Fruit fly (Drosophila melanogaster) whole organism, embryonic: ENCODE data around the gene CG31743.

ENCODE experiments used
- Asciz ChIP-seq: fragments of 200-800 bp; sonication (Bioruptor generic); optimal IDR thresholded peaks from 2 replicates; lab custom pipeline; 2017; ENCODE audit warnings: missing biosample characterization, mild to moderate bottlenecking, missing genetic modification characterization, missing genetic modification reagents
- CG11093 ChIP-seq: fragments of 200-800 bp; sonication (Bioruptor generic); IDR thresholded peaks from 3 replicates; pipeline ENCODE4 v1.3.6; 2022; ENCODE audit warnings: missing biosample characterization, missing genetic modification characterization
- CG11247 ChIP-seq: fragments of 200-800 bp; sonication (Bioruptor generic); IDR thresholded peaks from 2 replicates; pipeline ENCODE4 v1.3.6; 2022; ENCODE audit warnings: missing biosample characterization, missing genetic modification characterization
- CG11695 ChIP-seq: fragments of 200-800 bp; sonication (Bioruptor generic); IDR thresholded peaks from 3 replicates; pipeline ENCODE4 v1.3.6; 2022; ENCODE audit warnings: missing biosample characterization, missing genetic modification characterization
- CG12391 ChIP-seq: fragments of 200-800 bp; sonication (Bioruptor generic); optimal IDR thresholded peaks from 3 replicates; lab custom pipeline; 2018; ENCODE audit warnings: missing biosample characterization, mild to moderate bottlenecking, missing genetic modification characterization, moderate library complexity
- CG12744 ChIP-seq: fragments of 200-800 bp; sonication (Bioruptor generic); optimal IDR thresholded peaks from 2 replicates; lab custom pipeline; 2016; ENCODE audit warnings: missing biosample characterization, missing genetic modification characterization
- CG13287 ChIP-seq: fragments of 200-800 bp; sonication (Bioruptor generic); IDR thresholded peaks from 2 replicates; pipeline ENCODE4 v1.3.6; 2022; ENCODE audit warnings: missing biosample characterization, missing genetic modification characterization; ENCODE audit not compliant: partially characterized antibody
- CG13424 ChIP-seq: fragments of 200-800 bp; sonication (Bioruptor generic); optimal IDR thresholded peaks from 2 replicates; lab custom pipeline; 2019; ENCODE audit warnings: missing biosample characterization, mild to moderate bottlenecking, missing genetic modification characterization, moderate library complexity
- CG13624 ChIP-seq: fragments of 200-800 bp; sonication (Bioruptor generic); optimal IDR thresholded peaks from 2 replicates; lab custom pipeline; 2016; ENCODE audit warnings: missing biosample characterization, missing genetic modification characterization
- CG14667 ChIP-seq: fragments of 200-800 bp; sonication (Bioruptor generic); IDR thresholded peaks from 2 replicates; pipeline ENCODE4 v1.3.6; 2022; ENCODE audit warnings: missing biosample characterization, missing genetic modification characterization
- CG17328 ChIP-seq: fragments of 200-800 bp; sonication (Bioruptor generic); IDR thresholded peaks from 2 replicates; pipeline ENCODE4 v1.3.6; 2022; ENCODE audit warnings: missing biosample characterization, missing genetic modification characterization
- CG18619 ChIP-seq: fragments of 200-800 bp; sonication (Bioruptor generic); optimal IDR thresholded peaks from 3 replicates; lab custom pipeline; 2017; ENCODE audit warnings: missing biosample characterization, mild to moderate bottlenecking, missing genetic modification characterization
- CG2202 ChIP-seq: fragments of 200-800 bp; sonication (Bioruptor generic); optimal IDR thresholded peaks from 2 replicates; lab custom pipeline; 2018; ENCODE audit warnings: missing biosample characterization, mild to moderate bottlenecking, missing genetic modification characterization
- CG2889 ChIP-seq: fragments of 200-800 bp; sonication (Bioruptor generic); IDR thresholded peaks from 3 replicates; pipeline ENCODE4 v1.3.6; 2022; ENCODE audit warnings: missing biosample characterization, missing genetic modification characterization
- CG31224 ChIP-seq: fragments of 200-800 bp; sonication (Bioruptor generic); IDR thresholded peaks from 2 replicates; pipeline ENCODE4 v1.3.6; 2022; ENCODE audit warnings: missing biosample characterization, missing genetic modification characterization
- CG31388 ChIP-seq: fragments of 200-800 bp; sonication (Bioruptor generic); optimal IDR thresholded peaks from 2 replicates; lab custom pipeline; 2016; ENCODE audit warnings: missing biosample characterization, missing genetic modification characterization
- CG3726 ChIP-seq: fragments of 200-800 bp; sonication (Bioruptor generic); IDR thresholded peaks from 3 replicates; pipeline ENCODE4, ENCODE4 v1.3.6; 2022; ENCODE audit warnings: missing biosample characterization, missing genetic modification characterization
- CG3838 ChIP-seq: fragments of 200-800 bp; sonication (Bioruptor generic); optimal IDR thresholded peaks from 3 replicates; lab custom pipeline; 2016; ENCODE audit warnings: missing biosample characterization, missing genetic modification characterization
- CG3847 ChIP-seq: fragments of 200-800 bp; sonication (Bioruptor generic); IDR thresholded peaks from 2 replicates; pipeline ENCODE4 v1.3.6; 2022; ENCODE audit warnings: missing biosample characterization, missing genetic modification characterization
- CG5245 ChIP-seq: fragments of 200-800 bp; sonication (Bioruptor generic); optimal IDR thresholded peaks from 3 replicates; lab custom pipeline; 2016; ENCODE audit warnings: missing biosample characterization, missing genetic modification characterization
- CG7556 ChIP-seq: fragments of 200-800 bp; sonication (Bioruptor generic); optimal IDR thresholded peaks from 2 replicates; lab custom pipeline; 2017; ENCODE audit warnings: missing biosample characterization, mild to moderate bottlenecking, missing genetic modification characterization
- CG8281 ChIP-seq: fragments of 200-800 bp; sonication (Bioruptor generic); optimal IDR thresholded peaks from 2 replicates; lab custom pipeline; 2018; ENCODE audit warnings: missing biosample characterization, mild to moderate bottlenecking, missing genetic modification characterization, moderate library complexity
- CkIIα-i1 ChIP-seq: fragments of 200-800 bp; sonication (Bioruptor generic); IDR thresholded peaks from 2 replicates; pipeline ENCODE4 v1.3.6; 2022; ENCODE audit warnings: missing biosample characterization, missing genetic modification characterization
- D19A ChIP-seq: fragments of 200-800 bp; optimal IDR thresholded peaks from 3 replicates; lab custom pipeline; 2019; ENCODE audit warnings: missing biosample characterization, mild to moderate bottlenecking, missing genetic modification characterization, moderate library complexity
- Dek ChIP-seq: fragments of 200-800 bp; sonication (Bioruptor generic); optimal IDR thresholded peaks from 3 replicates; lab custom pipeline; 2019; ENCODE audit warnings: missing biosample characterization, mild to moderate bottlenecking, missing genetic modification characterization, moderate library complexity
- Eip74EF ChIP-seq, 2 experiments: fragments of 200-800 bp in 1 of 2; fragments of >200 bp in 1 of 2; sonication (Bioruptor generic) in 1 of 2; optimal IDR thresholded peaks; 2 replicates each; lab custom pipeline; 2017 to 2019; ENCODE audit warnings: missing biosample characterization in 2 of 2, missing genetic modification characterization in 2 of 2, mild to moderate bottlenecking in 1 of 2, moderate library complexity in 1 of 2
- Hr51 ChIP-seq, 2 experiments: fragments of 200-800 bp; sonication (Bioruptor generic); optimal IDR thresholded peaks; 2 replicates in 1 of 2; 3 replicates in 1 of 2; lab custom pipeline; 2016 to 2018; ENCODE audit warnings: missing biosample characterization in 2 of 2, missing genetic modification characterization in 2 of 2, mild to moderate bottlenecking in 1 of 2, moderate library complexity in 1 of 2
- Hr78 ChIP-seq, 2 experiments: fragments of 200-800 bp in 1 of 2; fragments of >200 bp in 1 of 2; sonication (Bioruptor generic) in 1 of 2; optimal IDR thresholded peaks; 2 replicates each; lab custom pipeline; 2017 to 2019; ENCODE audit warnings: missing biosample characterization in 2 of 2, missing genetic modification characterization in 2 of 2, mild to moderate bottlenecking in 1 of 2, moderate library complexity in 1 of 2
- Sox102F ChIP-seq: fragments of 200-800 bp; sonication (Bioruptor generic); optimal IDR thresholded peaks from 2 replicates; lab custom pipeline; 2018; ENCODE audit warnings: missing biosample characterization, mild to moderate bottlenecking, missing genetic modification characterization, moderate library complexity
- Stat92E ChIP-seq, 3 experiments: fragments of >200 bp in 2 of 3; fragments of 200-800 bp in 1 of 3; sonication (Bioruptor generic) in 1 of 3; optimal IDR thresholded peaks; 2 replicates each; lab custom pipeline; 2017 to 2019; ENCODE audit warnings: missing biosample characterization in 3 of 3, missing genetic modification characterization in 3 of 3, mild to moderate bottlenecking in 1 of 3, moderate library complexity in 1 of 3
- ac ChIP-seq: fragments of 200-800 bp; sonication (Bioruptor generic); optimal IDR thresholded peaks from 3 replicates; lab custom pipeline; 2017; ENCODE audit warnings: missing biosample characterization, mild to moderate bottlenecking, missing genetic modification characterization
- amos ChIP-seq: fragments of 200-800 bp; sonication (Bioruptor generic); IDR thresholded peaks from 2 replicates; pipeline ENCODE4 v1.3.6; 2022; ENCODE audit warnings: missing biosample characterization, missing genetic modification characterization; ENCODE audit not compliant: partially characterized antibody
- bowl ChIP-seq: fragments of 200-800 bp; sonication (Bioruptor generic); IDR thresholded peaks from 2 replicates; pipeline ENCODE4 v1.3.6; 2022; ENCODE audit warnings: missing biosample characterization, missing genetic modification characterization
- bsh ChIP-seq, 2 experiments: fragments of 200-800 bp; sonication (Bioruptor generic); optimal IDR thresholded peaks; 2 replicates each; lab custom pipeline; 2017 to 2018; ENCODE audit warnings: mild to moderate bottlenecking in 2 of 2, missing biosample characterization in 2 of 2, missing genetic modification characterization in 2 of 2, moderate library complexity in 1 of 2
- chif ChIP-seq, 2 experiments: fragments of 200-800 bp; sonication (Bioruptor generic); optimal IDR thresholded peaks; 3 replicates each; lab custom pipeline; 2016; ENCODE audit warnings: missing biosample characterization in 2 of 2, missing genetic modification characterization in 2 of 2
- dmrt11E ChIP-seq: fragments of 200-800 bp; sonication (Bioruptor generic); optimal IDR thresholded peaks from 3 replicates; lab custom pipeline; 2018; ENCODE audit warnings: missing biosample characterization, mild to moderate bottlenecking, missing genetic modification characterization, moderate library complexity
- gsb-n ChIP-seq: fragments of 200-800 bp; sonication (Bioruptor generic); optimal IDR thresholded peaks from 3 replicates; lab custom pipeline; 2018; ENCODE audit warnings: missing biosample characterization, mild to moderate bottlenecking, missing genetic modification characterization
- lov ChIP-seq, 2 experiments: fragments of 200-800 bp in 1 of 2; fragments of >200 bp in 1 of 2; sonication (Bioruptor generic) in 1 of 2; IDR thresholded peaks in 1 of 2; optimal IDR thresholded peaks in 1 of 2; 2 replicates in 1 of 2; 3 replicates in 1 of 2; pipeline versions ENCODE4 v1.3.6 to Lab custom; 2017 to 2022; ENCODE audit warnings: missing biosample characterization in 1 of 2, missing genetic modification characterization in 1 of 2
- nerfin-1 ChIP-seq: fragments of 200-800 bp; sonication (Bioruptor generic); optimal IDR thresholded peaks from 3 replicates; lab custom pipeline; 2019; ENCODE audit warnings: missing biosample characterization, mild to moderate bottlenecking, missing genetic modification characterization, moderate library complexity
- pita ChIP-seq: fragments of 200-800 bp; sonication (Bioruptor generic); optimal IDR thresholded peaks from 2 replicates; lab custom pipeline; 2017; ENCODE audit warnings: missing biosample characterization, mild to moderate bottlenecking, missing genetic modification characterization
- repo ChIP-seq: fragments of 200-800 bp; sonication (Bioruptor generic); optimal IDR thresholded peaks from 2 replicates; lab custom pipeline; 2016; ENCODE audit warnings: missing biosample characterization, missing genetic modification characterization
- ro ChIP-seq: fragments of 200-800 bp; sonication (Bioruptor generic); IDR thresholded peaks from 2 replicates; pipeline ENCODE4 v1.3.6; 2022; ENCODE audit warnings: missing biosample characterization, missing genetic modification characterization
- run ChIP-seq: fragments of 200-800 bp; sonication (Bioruptor generic); optimal IDR thresholded peaks from 3 replicates; lab custom pipeline; 2018; ENCODE audit warnings: missing biosample characterization, mild to moderate bottlenecking, missing genetic modification characterization
- salm ChIP-seq: fragments of 200-800 bp; sonication (Bioruptor generic); optimal IDR thresholded peaks from 2 replicates; lab custom pipeline; 2018; ENCODE audit warnings: missing biosample characterization, mild to moderate bottlenecking, missing genetic modification characterization
- sisA ChIP-seq: fragments of 200-800 bp; sonication (Bioruptor generic); IDR thresholded peaks from 2 replicates; pipeline ENCODE4 v1.3.6; 2022; ENCODE audit warnings: missing biosample characterization, missing genetic modification characterization
- slbo ChIP-seq: fragments of 200-800 bp; sonication (Bioruptor generic); IDR thresholded peaks from 2 replicates; pipeline ENCODE4 v1.3.6; 2022; ENCODE audit warnings: missing biosample characterization, missing genetic modification characterization
- tll ChIP-seq, 2 experiments: fragments of 200-800 bp in 1 of 2; fragments of >200 bp in 1 of 2; sonication (Bioruptor generic) in 1 of 2; optimal IDR thresholded peaks; 2 replicates each; lab custom pipeline; 2017 to 2019; ENCODE audit warnings: missing biosample characterization in 2 of 2, missing genetic modification characterization in 2 of 2, mild to moderate bottlenecking in 1 of 2, moderate library complexity in 1 of 2
- unpg ChIP-seq: fragments of 200-800 bp; sonication (Bioruptor generic); optimal IDR thresholded peaks from 3 replicates; lab custom pipeline; 2018; ENCODE audit warnings: missing biosample characterization, mild to moderate bottlenecking, missing genetic modification characterization, moderate library complexity
- zen ChIP-seq: fragments of 200-800 bp; sonication (Bioruptor generic); optimal IDR thresholded peaks from 3 replicates; lab custom pipeline; 2018; ENCODE audit warnings: missing biosample characterization, mild to moderate bottlenecking, missing genetic modification characterization, moderate library complexity

CG31743 gene

dm6 chr2L:16859566-16859965 is 19.8 kb upstream of the CG31743 start (continued):
- TF ChIP-seq CG3726 (GFP tag; lab: Robert Waterston, UW), result no peak
- peak; percentile 51 for TF ChIP-seq gsb-n
- TF ChIP-seq CG5245 (GFP tag; lab: Kevin White, UChicago), result no peak
- TF ChIP-seq CG8281 (tag; lab: Kevin White, UChicago), result no peak
- TF ChIP-seq repo (GFP tag; lab: Kevin White, UChicago), result no peak
- no peak for TF ChIP-seq CG13287
- TF ChIP-seq sisA (GFP tag; lab: Robert Waterston, UW), result no peak
- no peak for TF ChIP-seq CG2202
- TF ChIP-seq pita (GFP tag; lab: Kevin White, UChicago), result peak; percentile 35
- no peak for TF ChIP-seq CG11247
- no peak for TF ChIP-seq nerfin-1 (tag; lab: Kevin White, UChicago)
- no peak for TF ChIP-seq amos (GFP tag; lab: Robert Waterston, UW)
- TF ChIP-seq CG7556, result no peak
- TF ChIP-seq CG18619 (GFP tag; lab: Kevin White, UChicago), result no peak
- peak in 1 of 2 experiments; percentile 33 for TF ChIP-seq Eip74EF (GFP tag; optimal IDR thresholded peaks at IDR 0.05; lab: Kevin White, UChicago)
- TF ChIP-seq dmrt11E, result peak; percentile 17
- TF ChIP-seq CG11695 (GFP tag; lab: Robert Waterston, UW), result no peak
- no peak for TF ChIP-seq CG31388 (GFP tag; lab: Kevin White, UChicago)
- no peak for TF ChIP-seq ac
- no peak for TF ChIP-seq salm
- no peak for TF ChIP-seq slbo
- TF ChIP-seq CG3847 (GFP tag; lab: Robert Waterston, UW), result no peak
- TF ChIP-seq bowl (GFP tag; lab: Robert Waterston, UW), result no peak
- peak; percentile 37 for TF ChIP-seq CG12391 (tag; lab: Kevin White, UChicago)
- no peak for TF ChIP-seq CG13424 (tag; lab: Kevin White, UChicago)
- no peak for TF ChIP-seq CG17328 (GFP tag; lab: Robert Waterston, UW)
- no peak for TF ChIP-seq Dek (tag; lab: Kevin White, UChicago)
- no peak for TF ChIP-seq CG11093
- TF ChIP-seq tll (GFP tag; optimal IDR thresholded peaks at IDR 0.05; lab: Kevin White, UChicago), result no peak
- no peak for TF ChIP-seq CG13624 (GFP tag; lab: Kevin White, UChicago)
- TF ChIP-seq lov (optimal IDR thresholded peaks at IDR 0.05; lab: Kevin White, UChicago), result no peak
- TF ChIP-seq lov (GFP tag; IDR thresholded peaks at IDR 0.05; lab: Robert Waterston, UW), result no peak
- peak; percentile 4 for TF ChIP-seq Sox102F
- TF ChIP-seq CG31224, result no peak
- peak; percentile 60; the same call in 2 of the 3 replicates for TF ChIP-seq CG2889 (GFP tag; lab: Robert Waterston, UW)
- peak in 1 of 2 experiments; percentile 51 for TF ChIP-seq bsh (GFP tag; optimal IDR thresholded peaks at IDR 0.05; lab: Kevin White, UChicago)
- TF ChIP-seq CG3838 (GFP tag; lab: Kevin White, UChicago), result no peak
- no peak for TF ChIP-seq CG14667
- no peak for TF ChIP-seq chif (GFP tag; optimal IDR thresholded peaks at IDR 0.05; lab: Kevin White, UChicago)
- peak in 1 of 2 experiments; percentile 41 for TF ChIP-seq Hr51 (GFP tag; optimal IDR thresholded peaks at IDR 0.05; lab: Kevin White, UChicago)
- TF ChIP-seq CG12744 (GFP tag; lab: Kevin White, UChicago), result no peak
- TF ChIP-seq Hr78 (GFP tag; optimal IDR thresholded peaks at IDR 0.05; lab: Kevin White, UChicago), result no peak
- TF ChIP-seq zen (tag; lab: Kevin White, UChicago), result no peak
- TF ChIP-seq run (tag; lab: Kevin White, UChicago), result no peak
- no peak for TF ChIP-seq CkIIα-i1 (GFP tag; lab: Robert Waterston, UW)
- TF ChIP-seq unpg (GFP tag; lab: Kevin White, UChicago), result peak; percentile 44
- no peak for TF ChIP-seq Asciz (GFP tag; lab: Kevin White, UChicago)
- TF ChIP-seq D19A (tag; lab: Kevin White, UChicago), result peak; percentile 25
- no peak for TF ChIP-seq Stat92E (GFP tag; optimal IDR thresholded peaks at IDR 0.05; lab: Kevin White, UChicago)
- no peak for TF ChIP-seq ro (GFP tag; lab: Robert Waterston, UW)
